Worm (Caenorhabditis elegans): ENCODE measurements around the gene F57A8.7.

- no peak for TF ChIP-seq fkh-10 (GFP tag; optimal IDR thresholded peaks at IDR 0.05)
- TF ChIP-seq sox-4 (tag; optimal IDR thresholded peaks at IDR 0.05): no peak
- TF ChIP-seq lin-39 (tag; optimal IDR thresholded peaks at IDR 0.05): no peak
- TF ChIP-seq ama-1 (optimal IDR thresholded peaks at IDR 0.05): no peak
- TF ChIP-seq unc-98 (GFP tag; IDR thresholded peaks at IDR 0.05): no peak
- no peak for TF ChIP-seq ceh-63 (GFP tag; optimal IDR thresholded peaks at IDR 0.05)
- TF ChIP-seq skn-1 (tag; optimal IDR thresholded peaks at IDR 0.05): no peak
- no peak for TF ChIP-seq ceh-90 (tag; optimal IDR thresholded peaks at IDR 0.05)
- no peak for TF ChIP-seq elt-2 (tag; optimal IDR thresholded peaks at IDR 0.05)
- TF ChIP-seq nhr-12 (tag; optimal IDR thresholded peaks at IDR 0.05): no peak
- TF ChIP-seq nhr-76 (tag; optimal IDR thresholded peaks at IDR 0.05): no peak
- TF ChIP-seq unc-86 (tag; optimal IDR thresholded peaks at IDR 0.05): no peak
- TF ChIP-seq unc-62 (GFP tag; optimal IDR thresholded peaks at IDR 0.05): no peak
- no peak for TF ChIP-seq elt-3 (tag; optimal IDR thresholded peaks at IDR 0.05)
Observed at ce11 chrV:10075441-10075840, at the start of gene F57A8.7.
